Worm (Caenorhabditis elegans): Measurements from ENCODE around the gene cit-1.1.
A peak's percentile ranks its signal among the peaks of the same experiment; 100 is the strongest.

ce11 chrIII:8009769-8010168 is at the start of gene cit-1.1:
- TF ChIP-seq him-1 (tag; optimal IDR thresholded peaks at IDR 0.05): no peak
- TF ChIP-seq dao-5 (tag; optimal IDR thresholded peaks at IDR 0.05): no peak
- peak; percentile 27 for TF ChIP-seq W03F9.2 (tag; optimal IDR thresholded peaks at IDR 0.05)
